Worm (Caenorhabditis elegans): ENCODE results near the gene flcn-1.

Gene flcn-1

DNA sequence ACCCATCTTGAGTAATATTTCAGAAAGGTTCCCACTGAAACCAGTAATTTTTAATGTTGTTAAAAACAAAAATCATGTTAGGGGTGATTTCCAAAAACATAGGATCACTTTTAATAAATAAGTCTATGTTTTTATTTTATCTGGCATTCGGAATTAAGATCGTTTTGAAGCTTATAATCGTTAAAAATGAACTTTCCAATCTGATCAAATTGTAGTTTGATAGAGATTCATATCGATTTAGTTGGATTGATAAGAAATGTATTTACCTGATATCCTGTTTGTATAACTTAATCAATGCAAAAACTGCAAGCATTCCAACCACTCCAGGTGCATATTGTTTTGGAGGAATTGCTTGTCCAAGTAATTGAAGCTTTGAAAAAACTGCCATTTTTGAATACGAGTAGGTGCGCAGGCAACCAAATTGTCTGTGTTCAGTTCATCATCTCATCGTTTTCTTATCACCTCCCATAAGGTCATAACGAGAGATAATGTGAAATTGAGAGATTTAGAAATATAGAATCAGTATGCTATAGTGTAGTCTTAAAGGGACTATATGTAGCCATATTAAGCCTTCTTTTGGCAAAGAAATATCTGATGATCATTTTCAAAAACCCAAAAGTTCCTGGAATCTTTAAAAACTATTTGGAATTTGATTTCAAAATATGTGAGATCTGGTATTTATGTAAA is 41.1 kb upstream of the flcn-1 start, which contains the start of gene pmp-2:
TSS of gene pmp-2 (minus strand) at position 487 of the 687 bp plus-strand sequence.
- no peak for TF ChIP-seq ceh-6 (GFP tag; optimal IDR thresholded peaks at IDR 0.05)
- peak; percentile 42 for TF ChIP-seq elt-2 (tag; optimal IDR thresholded peaks at IDR 0.05)

- TF ChIP-seq hlh-15 (tag; optimal IDR thresholded peaks at IDR 0.05) (no peak), ceh-30 (tag; optimal IDR thresholded peaks at IDR 0.05) (no peak), dve-1 (tag; optimal IDR thresholded peaks at IDR 0.05) (no peak), ceh-14 (tag; optimal IDR thresholded peaks at IDR 0.05) (no peak), ahr-1 (tag; optimal IDR thresholded peaks at IDR 0.05) (no peak), unc-42 (tag; optimal IDR thresholded peaks at IDR 0.05) (no peak), ceh-24 (tag; optimal IDR thresholded peaks at IDR 0.05) (no peak), T23F11.4 (GFP tag; optimal IDR thresholded peaks at IDR 0.05) (no peak), tbx-2 (tag; optimal IDR thresholded peaks at IDR 0.05) (no peak), nhr-232 (tag; optimal IDR thresholded peaks at IDR 0.05) (no peak), nhr-11 (tag; optimal IDR thresholded peaks at IDR 0.05) (no peak), elt-4 (tag; optimal IDR thresholded peaks at IDR 0.05) (no peak)
Observed at ce11 chrII:6888211-6888610, 40.4 kb upstream of the flcn-1 start.

- TF ChIP-seq K02D7.2 (tag; optimal IDR thresholded peaks at IDR 0.05) = no peak
- TF ChIP-seq ceh-45 (GFP tag; IDR thresholded peaks at IDR 0.05) = no peak
- no peak for TF ChIP-seq tbx-2 (tag; optimal IDR thresholded peaks at IDR 0.05)
- TF ChIP-seq unc-42 (tag; optimal IDR thresholded peaks at IDR 0.05) = no peak
- no peak for TF ChIP-seq npax-4 (tag; optimal IDR thresholded peaks at IDR 0.05)
- TF ChIP-seq T23F11.4 (GFP tag; optimal IDR thresholded peaks at IDR 0.05) = no peak
- TF ChIP-seq ceh-31 (tag; optimal IDR thresholded peaks at IDR 0.05) = no peak
- no peak for TF ChIP-seq ztf-16 (tag; optimal IDR thresholded peaks at IDR 0.05)
- TF ChIP-seq elt-2 (tag; optimal IDR thresholded peaks at IDR 0.05) = no peak
- TF ChIP-seq madf-2 (tag; optimal IDR thresholded peaks at IDR 0.05) = no peak
- no peak for TF ChIP-seq pha-2 (tag; optimal IDR thresholded peaks at IDR 0.05)
- TF ChIP-seq K09A11.1 (tag; optimal IDR thresholded peaks at IDR 0.05; ENCODE audit: insufficient read depth) = no peak
- TF ChIP-seq unc-55 (GFP tag; optimal IDR thresholded peaks at IDR 0.05) = no peak
- TF ChIP-seq pat-9 (tag; optimal IDR thresholded peaks at IDR 0.05) = no peak
- no peak for TF ChIP-seq fax-1 (tag; optimal IDR thresholded peaks at IDR 0.05)
- TF ChIP-seq unc-3 (GFP tag; conservative IDR thresholded peaks at IDR 0.05) = no peak
- no peak for TF ChIP-seq unc-3 (tag; optimal IDR thresholded peaks at IDR 0.05)
- TF ChIP-seq syd-9 (tag; optimal IDR thresholded peaks at IDR 0.05) = no peak
- TF ChIP-seq pros-1 (tag; optimal IDR thresholded peaks at IDR 0.05) = no peak
Observed at ce11 chrII:6888661-6889579, 39.6 kb upstream of the flcn-1 start.

DNA sequence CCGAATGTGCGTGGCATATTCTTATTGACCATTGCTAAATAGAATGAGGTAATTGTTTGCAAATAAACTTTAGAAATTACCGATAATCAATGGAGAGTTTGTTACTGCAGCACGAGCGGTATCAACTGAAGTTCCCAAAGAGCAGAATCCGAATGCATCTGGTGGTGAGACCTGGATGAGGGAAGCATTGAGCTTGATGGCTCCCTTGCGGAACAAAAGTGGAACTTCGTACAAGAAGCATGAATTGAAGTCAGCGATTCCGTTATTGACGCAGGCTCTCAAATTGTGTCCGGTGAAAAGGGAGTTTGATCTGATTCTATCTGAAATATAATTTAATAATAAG is 39.0 kb upstream of the flcn-1 start:
- TF ChIP-seq fkh-6 (tag; optimal IDR thresholded peaks at IDR 0.05) = no peak
- TF ChIP-seq ztf-16 (tag; optimal IDR thresholded peaks at IDR 0.05) = no peak
- no peak for TF ChIP-seq fax-1 (tag; optimal IDR thresholded peaks at IDR 0.05)
- no peak for TF ChIP-seq sdc-2 (tag; optimal IDR thresholded peaks at IDR 0.05)
- no peak for TF ChIP-seq F13H6.1 (tag; optimal IDR thresholded peaks at IDR 0.05)
- TF ChIP-seq C38D4.7 (GFP tag; optimal IDR thresholded peaks at IDR 0.05) = no peak
- TF ChIP-seq ceh-22 (tag; optimal IDR thresholded peaks at IDR 0.05) = no peak
- TF ChIP-seq dmd-4 (tag; optimal IDR thresholded peaks at IDR 0.05; ENCODE audit: borderline replicate concordance) = no peak
- TF ChIP-seq ceh-18 (tag; optimal IDR thresholded peaks at IDR 0.05) = no peak
- TF ChIP-seq pax-1 (tag; optimal IDR thresholded peaks at IDR 0.05) = no peak
- TF ChIP-seq nhr-232 (tag; optimal IDR thresholded peaks at IDR 0.05) = no peak
- TF ChIP-seq ceh-2 (tag; optimal IDR thresholded peaks at IDR 0.05) = no peak
- TF ChIP-seq sox-4 (tag; optimal IDR thresholded peaks at IDR 0.05) = no peak
- TF ChIP-seq ceh-45 (GFP tag; IDR thresholded peaks at IDR 0.05) = no peak
- no peak for TF ChIP-seq nhr-11 (tag; optimal IDR thresholded peaks at IDR 0.05)
- no peak for TF ChIP-seq zip-5 (tag; optimal IDR thresholded peaks at IDR 0.05)
- TF ChIP-seq ets-4 (tag; optimal IDR thresholded peaks at IDR 0.05) = no peak
- no peak for TF ChIP-seq rnt-1 (tag; optimal IDR thresholded peaks at IDR 0.05)
- no peak for TF ChIP-seq ceh-19 (GFP tag; optimal IDR thresholded peaks at IDR 0.05)
- no peak for TF ChIP-seq dve-1 (tag; optimal IDR thresholded peaks at IDR 0.05)

Data from whole organism, late embryonic.